Fruit fly (Drosophila melanogaster) whole organism, prepupa: ENCODE results near the gene fry.

Source experiments
- CG15336 ChIP-seq: fragments of 200-800 bp; sonication (Bioruptor generic); IDR thresholded peaks from 2 replicates; pipeline ENCODE4 v1.3.6; 2022; ENCODE audit warnings: missing biosample characterization, missing genetic modification characterization
- CG31627 ChIP-seq: fragments of 200-800 bp; sonication (Bioruptor generic); optimal IDR thresholded peaks from 3 replicates; lab custom pipeline; 2016; ENCODE audit warnings: missing biosample characterization, missing genetic modification characterization
- CG6276 ChIP-seq: fragments of 200-800 bp; sonication (Bioruptor generic); optimal IDR thresholded peaks from 2 replicates; lab custom pipeline; 2017; ENCODE audit warnings: missing biosample characterization, mild to moderate bottlenecking, missing genetic modification characterization
- CG8119 ChIP-seq: fragments of 200-800 bp; sonication (Bioruptor generic); IDR thresholded peaks from 3 replicates; pipeline ENCODE4 v1.3.6; 2022; ENCODE audit warnings: missing biosample characterization, missing genetic modification characterization
- CG8319 ChIP-seq: fragments of 200-800 bp; sonication (Bioruptor generic); optimal IDR thresholded peaks from 3 replicates; lab custom pipeline; 2016; ENCODE audit warnings: missing biosample characterization, missing genetic modification characterization
- Eip75B ChIP-seq: fragments of 200-800 bp; sonication (Bioruptor generic); optimal IDR thresholded peaks from 3 replicates; lab custom pipeline; 2016; ENCODE audit warnings: missing biosample characterization, missing genetic modification characterization
- Hr39 ChIP-seq: fragments of 200-800 bp; sonication (Bioruptor generic); optimal IDR thresholded peaks from 2 replicates; lab custom pipeline; 2016; ENCODE audit warnings: missing biosample characterization, missing genetic modification characterization
- Hr4 ChIP-seq: fragments of 200-800 bp; sonication (Bioruptor generic); optimal IDR thresholded peaks from 3 replicates; lab custom pipeline; 2016; ENCODE audit warnings: missing biosample characterization, missing genetic modification characterization
- Met ChIP-seq: fragments of 200-800 bp; sonication (Bioruptor generic); optimal IDR thresholded peaks from 3 replicates; lab custom pipeline; 2016; ENCODE audit warnings: missing biosample characterization, missing genetic modification characterization
- Sox14 ChIP-seq: fragments of 200-800 bp; sonication (Bioruptor generic); optimal IDR thresholded peaks from 3 replicates; lab custom pipeline; 2016; ENCODE audit warnings: missing biosample characterization, missing genetic modification characterization
- achi ChIP-seq: fragments of 200-800 bp; sonication (Bioruptor generic); optimal IDR thresholded peaks from 3 replicates; lab custom pipeline; 2016; ENCODE audit warnings: missing biosample characterization, missing genetic modification characterization
- eg ChIP-seq: fragments of 200-800 bp; sonication (Bioruptor generic); IDR thresholded peaks from 3 replicates; pipeline ENCODE4 v1.3.6; 2022; ENCODE audit warnings: missing biosample characterization, missing genetic modification characterization
- fd59A ChIP-seq: fragments of 200-800 bp; sonication (Bioruptor generic); optimal IDR thresholded peaks from 2 replicates; lab custom pipeline; 2017; ENCODE audit warnings: missing biosample characterization, mild to moderate bottlenecking, missing genetic modification characterization, missing genetic modification reagents
- spab ChIP-seq: fragments of 200-800 bp; sonication (Bioruptor generic); optimal IDR thresholded peaks from 2 replicates; lab custom pipeline; 2017; ENCODE audit warnings: missing biosample characterization, mild to moderate bottlenecking, missing genetic modification characterization, missing genetic modification reagents

- TF ChIP-seq CG8119 = no peak
- no peak for TF ChIP-seq spab (GFP tag; lab: Kevin White, UChicago)
- TF ChIP-seq eg = no peak
- TF ChIP-seq CG6276 = no peak
- no peak for TF ChIP-seq CG15336
- no peak for TF ChIP-seq Met
- TF ChIP-seq Eip75B (GFP tag; lab: Kevin White, UChicago) = no peak
- TF ChIP-seq achi (GFP tag; lab: Kevin White, UChicago) = no peak
- TF ChIP-seq Hr39 (GFP tag; lab: Kevin White, UChicago) = no peak
- TF ChIP-seq CG8319 (GFP tag; lab: Kevin White, UChicago) = no peak
- TF ChIP-seq Sox14 (GFP tag; lab: Kevin White, UChicago) = no peak
- no peak for TF ChIP-seq Hr4 (GFP tag; lab: Kevin White, UChicago)
- TF ChIP-seq CG31627 (GFP tag; lab: Kevin White, UChicago) = no peak
- no peak for TF ChIP-seq fd59A (GFP tag; lab: Kevin White, UChicago)
These were observed 39.9 kb downstream of the fry start, which contains the start of gene CG18179 for dm6 chr3L:9638971-9639370.
